Worm (Caenorhabditis elegans) whole organism, mixed stage, embryonic: ENCODE data around the gene spp-27.

ENCODE experiments used
- M03D4.4 ChIP-seq: sonication (generic microtip); optimal IDR thresholded peaks from 2 replicates; lab custom pipeline; 2017; ENCODE audit warnings: mild to moderate bottlenecking, missing genetic modification characterization, missing compliant biosample characterization
- blmp-1 ChIP-seq: fragments of 150-350 bp; optimal IDR thresholded peaks from 2 replicates; lab custom pipeline; 2014; ENCODE audit warnings: missing biosample characterization, missing genetic modification characterization
- ceh-39 ChIP-seq: fragments of 150-350 bp; optimal IDR thresholded peaks from 2 replicates; lab custom pipeline; 2014; ENCODE audit warnings: missing biosample characterization, missing genetic modification characterization
- ceh-83 ChIP-seq: fragments of 200-800 bp; sonication (Bioruptor generic); optimal IDR thresholded peaks from 2 replicates; lab custom pipeline; 2018; ENCODE audit warnings: mild to moderate bottlenecking, missing genetic modification characterization, missing compliant biosample characterization
- ces-1 ChIP-seq: fragments of 150-350 bp; optimal IDR thresholded peaks from 2 replicates; lab custom pipeline; 2014; ENCODE audit warnings: missing biosample characterization, missing genetic modification reagents, missing genetic modification characterization
- cnd-1 ChIP-seq: fragments of 200-800 bp; sonication (Bioruptor generic); optimal IDR thresholded peaks from 2 replicates; lab custom pipeline; 2018; ENCODE audit warnings: mild to moderate bottlenecking, missing genetic modification characterization, missing compliant biosample characterization
- drap-1 ChIP-seq: fragments of 200-800 bp; sonication (Bioruptor generic); optimal IDR thresholded peaks from 3 replicates; lab custom pipeline; 2018; ENCODE audit warnings: mild to moderate bottlenecking, missing genetic modification characterization, missing compliant biosample characterization
- elt-1 ChIP-seq: sonication (generic microtip); optimal IDR thresholded peaks from 2 replicates; lab custom pipeline; 2017; ENCODE audit warnings: missing genetic modification characterization, mild to moderate bottlenecking, missing compliant biosample characterization, antibody characterized with exemption, moderate library complexity, borderline replicate concordance; ENCODE audit not compliant: insufficient read depth
- elt-3 ChIP-seq: fragments of 150-350 bp; optimal IDR thresholded peaks from 2 replicates; lab custom pipeline; 2014; ENCODE audit warnings: missing biosample characterization, missing genetic modification characterization
- flh-1 ChIP-seq: fragments of 200-800 bp; sonication (Bioruptor generic); optimal IDR thresholded peaks from 2 replicates; lab custom pipeline; 2018; ENCODE audit warnings: mild to moderate bottlenecking, missing genetic modification characterization, moderate library complexity, missing compliant biosample characterization
- ham-2 ChIP-seq: fragments of 200-800 bp; sonication (Bioruptor generic); optimal IDR thresholded peaks from 2 replicates; lab custom pipeline; 2018; ENCODE audit warnings: mild to moderate bottlenecking, missing genetic modification characterization, missing compliant biosample characterization
- lin-13 ChIP-seq: fragments of 150-350 bp; optimal IDR thresholded peaks from 2 replicates; lab custom pipeline; 2014; ENCODE audit warnings: missing biosample characterization, missing genetic modification characterization
- lin-32 ChIP-seq: fragments of 200-800 bp; sonication (Bioruptor generic); optimal IDR thresholded peaks from 2 replicates; lab custom pipeline; 2018; ENCODE audit warnings: mild to moderate bottlenecking, missing genetic modification characterization, missing compliant biosample characterization
- mab-5 ChIP-seq: fragments of 150-350 bp; optimal IDR thresholded peaks from 2 replicates; lab custom pipeline; 2014; ENCODE audit warnings: missing biosample characterization, missing genetic modification characterization
- mep-1 ChIP-seq: fragments of 150-350 bp; optimal IDR thresholded peaks from 2 replicates; lab custom pipeline; 2017; ENCODE audit warnings: missing biosample characterization, missing genetic modification reagents, missing genetic modification characterization, inconsistent platforms
- mls-2 ChIP-seq: sonication (generic microtip); optimal IDR thresholded peaks from 2 replicates; lab custom pipeline; 2016; ENCODE audit warnings: mild to moderate bottlenecking, missing genetic modification characterization, moderate library complexity, missing compliant biosample characterization
- nhr-12 ChIP-seq: fragments of 150-350 bp; optimal IDR thresholded peaks from 2 replicates; lab custom pipeline; 2014; ENCODE audit warnings: missing biosample characterization, missing genetic modification characterization
- nhr-2 ChIP-seq: fragments of 150-350 bp; optimal IDR thresholded peaks from 2 replicates; lab custom pipeline; 2014; ENCODE audit warnings: missing biosample characterization, missing genetic modification characterization
- nhr-28 ChIP-seq: fragments of 150-350 bp; optimal IDR thresholded peaks from 2 replicates; lab custom pipeline; 2014; ENCODE audit warnings: missing biosample characterization, missing genetic modification characterization
- nhr-76 ChIP-seq: sonication (generic microtip); optimal IDR thresholded peaks from 2 replicates; lab custom pipeline; 2017; ENCODE audit warnings: missing biosample characterization, missing genetic modification characterization
- pha-4 ChIP-seq: fragments of 150-350 bp; optimal IDR thresholded peaks from 2 replicates; lab custom pipeline; 2018; ENCODE audit warnings: missing biosample characterization, missing genetic modification reagents, missing genetic modification characterization
- sem-2 ChIP-seq: fragments of 200-800 bp; sonication (Bioruptor generic); optimal IDR thresholded peaks from 2 replicates; lab custom pipeline; 2018; ENCODE audit warnings: mild to moderate bottlenecking, missing genetic modification characterization, missing compliant biosample characterization
- tbx-8 ChIP-seq: fragments of 200-800 bp; sonication (Bioruptor generic); optimal IDR thresholded peaks from 2 replicates; lab custom pipeline; 2018; ENCODE audit warnings: mild to moderate bottlenecking, missing genetic modification characterization, moderate library complexity, missing compliant biosample characterization
- unc-120 ChIP-seq: sonication (generic microtip); optimal IDR thresholded peaks from 2 replicates; lab custom pipeline; 2017; ENCODE audit warnings: missing genetic modification characterization, missing compliant biosample characterization; ENCODE audit not compliant: poor library complexity, severe bottlenecking
- unc-62 ChIP-seq: fragments of 150-350 bp; optimal IDR thresholded peaks from 2 replicates; lab custom pipeline; 2014; ENCODE audit warnings: missing biosample characterization, missing genetic modification reagents, missing genetic modification characterization

Gene spp-27

ce11 chrV:6510622-6511021 is 46.3 kb downstream of the spp-27 start:
- TF ChIP-seq tbx-8 (GFP tag; lab: Kevin White, UChicago) (no peak), nhr-2 (tag; lab: Kevin White, UChicago) (no peak), nhr-76 (tag; lab: Kevin White, UChicago) (no peak), nhr-12 (tag; lab: Kevin White, UChicago) (no peak), elt-3 (no peak), lin-32 (GFP tag; lab: Kevin White, UChicago) (no peak), ceh-83 (GFP tag; lab: Kevin White, UChicago) (no peak), elt-1 (tag; lab: Kevin White, UChicago) (no peak), ces-1 (no peak), unc-120 (tag; lab: Kevin White, UChicago) (no peak), ceh-39 (tag; lab: Kevin White, UChicago) (no peak), mls-2 (tag; lab: Kevin White, UChicago) (no peak), cnd-1 (tag; lab: Kevin White, UChicago) (no peak), blmp-1 (tag; lab: Kevin White, UChicago) (no peak), sem-2 (no peak), ham-2 (GFP tag; lab: Kevin White, UChicago) (no peak)

- TF ChIP-seq lin-32 (GFP tag; lab: Kevin White, UChicago) (no peak), mep-1 (tag; lab: Kevin White, UChicago) (no peak), elt-3 (no peak), nhr-28 (no peak), tbx-8 (GFP tag; lab: Kevin White, UChicago) (no peak), elt-1 (tag; lab: Kevin White, UChicago) (no peak), ceh-83 (GFP tag; lab: Kevin White, UChicago) (no peak), flh-1 (GFP tag; lab: Kevin White, UChicago) (no peak), mab-5 (tag; lab: Kevin White, UChicago) (no peak), lin-13 (tag; lab: Kevin White, UChicago) (no peak), ces-1 (no peak), sem-2 (no peak), blmp-1 (tag; lab: Kevin White, UChicago) (no peak), ham-2 (GFP tag; lab: Kevin White, UChicago) (no peak), unc-120 (tag; lab: Kevin White, UChicago) (no peak), pha-4 (tag; lab: Kevin White, UChicago) (no peak), M03D4.4 (no peak), drap-1 (GFP tag; lab: Kevin White, UChicago) (no peak), ceh-39 (tag; lab: Kevin White, UChicago) (no peak)
Measured at ce11 chrV:6509717-6510116, 47.2 kb downstream of the spp-27 start, which contains the start of gene ubh-2. Gene ubh-2, minus strand, starts transcription at chrV:6509817.

- no peak for TF ChIP-seq mep-1 (tag; lab: Kevin White, UChicago)
- no peak for TF ChIP-seq lin-13 (tag; lab: Kevin White, UChicago)
- no peak for TF ChIP-seq unc-62 (GFP tag; lab: Kevin White, UChicago)
Measured at ce11 chrV:6508703-6509102, 48.2 kb downstream of the spp-27 start, which contains the start of gene ubh-3. Gene ubh-3, minus strand, starts transcription at chrV:6508803.
